Fruit fly (Drosophila melanogaster): ENCODE measurements around the gene CG45690.

The CG45690 gene

DNA sequence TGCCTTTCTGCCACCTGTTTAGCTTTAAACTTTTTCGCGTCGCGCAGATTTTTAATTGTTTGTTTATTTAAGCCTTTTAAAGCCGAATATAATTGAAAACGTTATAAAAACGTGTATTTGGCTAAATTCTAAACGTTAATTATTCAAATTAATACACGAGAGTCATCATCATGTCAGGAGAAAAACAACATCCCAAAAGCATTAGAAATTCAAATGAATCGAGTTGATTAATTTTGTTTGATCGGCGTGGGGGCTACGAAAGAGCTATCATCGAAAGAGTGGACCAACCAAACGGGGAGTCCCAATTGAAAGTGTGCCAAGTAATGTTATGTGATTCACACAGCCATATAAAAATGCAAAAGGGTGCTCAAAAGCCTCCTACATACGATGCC is 29.7 kb downstream of the CG45690 start:
- TF ChIP-seq CTCF (optimal IDR thresholded peaks at IDR 0.05) (no peak), CG8478 (optimal IDR thresholded peaks at IDR 0.05) (no peak)

DNA sequence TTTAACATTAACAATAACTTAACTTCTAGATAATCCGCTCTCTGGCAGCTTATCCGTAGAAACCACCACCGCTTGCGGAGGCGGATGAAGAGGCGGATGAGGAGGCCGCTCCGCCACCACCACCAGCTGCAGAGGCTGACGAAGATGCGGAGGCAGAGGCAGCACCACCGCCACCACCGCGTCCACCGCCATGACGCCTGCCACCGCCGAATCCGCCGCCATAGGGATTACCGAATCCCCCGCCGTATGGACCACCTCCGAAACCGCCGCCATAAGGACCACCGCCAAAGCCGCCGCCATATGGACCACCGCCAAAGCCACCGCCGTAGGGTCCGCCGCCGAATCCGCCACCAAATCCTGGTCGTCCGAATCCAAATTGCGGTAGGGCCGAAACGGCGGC is 30.7 kb downstream of the CG45690 start:
- TF ChIP-seq CG8478 (optimal IDR thresholded peaks at IDR 0.05) (no peak), CTCF (optimal IDR thresholded peaks at IDR 0.05) (no peak)

DNA sequence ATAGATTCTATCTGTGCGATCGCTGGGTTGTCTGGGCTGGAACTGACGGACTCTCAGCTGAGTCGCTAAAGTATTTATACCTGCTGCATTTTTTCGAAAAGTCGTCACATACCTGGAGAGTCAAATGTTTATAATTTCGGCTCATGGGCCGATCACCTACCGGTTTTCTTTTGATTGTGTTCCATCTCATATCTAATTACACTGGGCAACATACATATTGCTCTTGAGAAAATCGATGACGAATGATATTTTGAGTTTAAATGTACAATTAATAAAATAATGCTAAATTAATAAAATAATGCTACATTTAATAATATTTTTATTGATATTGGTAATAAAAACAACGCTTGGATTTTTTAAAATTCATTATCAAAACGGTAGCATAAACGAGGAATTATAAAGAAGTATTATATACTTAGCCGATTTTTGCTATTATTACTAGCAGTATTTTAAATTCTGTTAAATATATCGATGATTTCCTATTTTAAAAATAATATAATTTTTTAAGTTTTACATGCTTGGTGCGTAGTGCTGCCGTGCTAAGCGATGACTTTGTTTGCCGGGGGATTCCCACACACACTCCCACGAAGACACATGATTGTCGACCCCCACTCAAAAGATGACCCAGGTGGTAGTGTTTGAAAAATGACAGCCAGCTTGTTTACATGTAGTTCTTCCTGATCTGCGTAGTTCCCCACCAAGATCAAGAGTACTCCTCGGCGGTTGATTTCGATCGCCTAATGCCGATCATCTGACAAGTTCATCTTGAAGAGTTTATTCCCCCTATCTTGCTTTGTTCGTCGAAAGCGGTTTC is 31.3 kb downstream of the CG45690 start, which contains the start of gene CG7294:
TSS of gene CG7294 (minus strand) at position 51 of the 814 bp plus-strand sequence.
- no peak for TF ChIP-seq CG8478 (optimal IDR thresholded peaks at IDR 0.05)
- no peak for TF ChIP-seq CTCF (optimal IDR thresholded peaks at IDR 0.05)

- no peak for TF ChIP-seq CG8478 (optimal IDR thresholded peaks at IDR 0.05)
- no peak for TF ChIP-seq CTCF (optimal IDR thresholded peaks at IDR 0.05)
Observed at dm6 chr2L:10693018-10693417, 34.9 kb downstream of the CG45690 start.

- no peak for TF ChIP-seq CTCF (optimal IDR thresholded peaks at IDR 0.05)
- no peak for TF ChIP-seq CG8478 (optimal IDR thresholded peaks at IDR 0.05)
Observed at dm6 chr2L:10694053-10694618, 36.1 kb downstream of the CG45690 start, which contains the start of gene CG17108. Gene CG17108 (minus strand): TSS chr2L:10694103.

DNA sequence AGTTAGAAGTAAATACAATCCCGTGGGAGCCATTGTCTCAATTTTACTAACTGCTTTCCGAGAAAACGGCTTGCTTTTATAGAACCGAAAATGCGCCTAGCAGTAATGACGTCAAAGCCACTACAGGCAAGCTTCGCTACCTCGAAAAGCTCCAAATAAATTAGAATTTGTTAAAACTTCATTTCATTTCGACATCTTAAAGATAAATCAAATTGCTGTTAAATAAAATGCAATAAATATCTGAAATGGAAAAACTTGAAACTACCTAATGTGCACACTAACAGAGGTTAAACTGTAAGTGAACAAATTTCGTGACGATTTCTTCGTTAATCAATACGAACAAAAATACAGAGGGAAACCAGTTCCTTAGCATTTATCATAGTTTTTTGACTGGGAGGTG is 39.9 kb downstream of the CG45690 start, which contains the start of gene CG7300:
TSS of gene CG7300 (minus strand) at position 52 of the 400 bp plus-strand sequence.
- no peak for TF ChIP-seq CG8478 (optimal IDR thresholded peaks at IDR 0.05)

DNA sequence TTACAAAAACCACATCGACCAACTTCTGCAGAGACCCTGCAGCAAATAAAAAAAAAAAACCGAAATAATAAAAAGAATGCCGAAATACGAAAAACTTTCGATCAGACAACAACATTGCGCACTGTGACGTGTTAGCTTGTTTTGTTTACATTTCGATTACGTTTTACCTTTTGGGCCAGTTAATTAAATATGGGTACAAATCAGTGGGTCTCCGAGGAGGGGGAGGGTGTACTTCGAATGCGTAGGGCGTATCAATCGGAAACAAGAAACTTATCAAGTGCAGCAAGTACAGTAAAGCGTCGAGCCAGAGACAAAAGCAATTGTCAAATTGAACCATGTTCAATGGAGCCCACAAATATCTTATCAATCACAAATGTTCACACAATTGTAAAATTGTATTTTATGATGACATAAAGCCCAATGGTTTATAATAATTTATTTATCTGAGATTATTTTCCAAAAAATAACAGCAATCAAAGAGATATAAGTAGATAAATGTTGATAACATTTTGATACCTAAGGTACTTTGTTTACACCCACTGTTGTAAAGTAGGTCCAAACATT is 43.5 kb downstream of the CG45690 start, which contains the start of gene Lip1:
TSS of gene Lip1 (minus strand) at position 46 of the 564 bp plus-strand sequence.
- TF ChIP-seq CG8478 (optimal IDR thresholded peaks at IDR 0.05): no peak
- no peak for TF ChIP-seq CTCF (optimal IDR thresholded peaks at IDR 0.05)

DNA sequence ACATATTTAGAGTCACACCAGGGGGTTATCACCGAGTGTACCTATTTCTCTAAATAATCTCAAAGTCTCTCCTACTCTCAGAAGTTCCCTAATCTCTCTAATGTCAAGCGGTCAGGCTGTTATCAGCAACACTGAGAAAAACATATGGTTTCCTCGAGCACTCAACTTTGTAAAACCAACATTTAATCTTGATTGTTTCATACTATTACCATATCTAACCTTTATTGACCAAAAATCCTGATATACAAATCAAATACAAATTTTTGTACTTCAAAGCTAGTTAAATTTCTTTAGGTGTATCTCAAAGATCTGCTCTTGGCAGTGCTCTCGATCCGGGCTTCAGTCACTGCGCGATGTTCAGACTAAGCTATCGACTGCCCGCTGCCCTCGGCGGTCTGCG is 45.2 kb downstream of the CG45690 start, which contains the start of gene CG6415:
TSS of gene CG6415 (plus strand) at position 341 of the 400 bp plus-strand sequence.
- TF ChIP-seq CTCF (optimal IDR thresholded peaks at IDR 0.05): no peak
- TF ChIP-seq CG8478 (optimal IDR thresholded peaks at IDR 0.05): no peak

DNA sequence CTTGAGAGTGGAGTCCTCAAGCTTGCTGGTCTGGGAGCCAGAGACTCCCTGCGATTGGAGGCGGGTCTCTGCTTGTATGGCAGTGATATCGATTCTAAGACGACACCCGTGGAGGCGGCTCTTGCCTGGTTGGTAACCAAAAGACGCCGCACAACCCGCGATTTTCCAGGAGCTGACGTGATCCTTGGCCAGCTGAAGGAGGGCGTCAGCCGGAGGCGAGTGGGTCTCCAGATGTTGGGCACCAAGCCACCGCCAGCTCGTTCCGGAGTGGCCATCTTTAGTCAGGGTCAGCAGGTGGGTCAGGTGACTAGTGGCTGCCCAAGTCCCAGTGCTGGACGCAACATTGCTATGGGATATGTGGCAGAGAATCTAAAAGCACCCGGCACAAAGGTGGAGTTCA is 46.3 kb downstream of the CG45690 start:
- TF ChIP-seq CTCF (optimal IDR thresholded peaks at IDR 0.05): no peak
- no peak for TF ChIP-seq CG8478 (optimal IDR thresholded peaks at IDR 0.05)

- TF ChIP-seq CTCF (optimal IDR thresholded peaks at IDR 0.05): no peak
- TF ChIP-seq CG8478 (optimal IDR thresholded peaks at IDR 0.05): no peak
Observed at dm6 chr2L:10706267-10706666, 48.2 kb downstream of the CG45690 start.

DNA sequence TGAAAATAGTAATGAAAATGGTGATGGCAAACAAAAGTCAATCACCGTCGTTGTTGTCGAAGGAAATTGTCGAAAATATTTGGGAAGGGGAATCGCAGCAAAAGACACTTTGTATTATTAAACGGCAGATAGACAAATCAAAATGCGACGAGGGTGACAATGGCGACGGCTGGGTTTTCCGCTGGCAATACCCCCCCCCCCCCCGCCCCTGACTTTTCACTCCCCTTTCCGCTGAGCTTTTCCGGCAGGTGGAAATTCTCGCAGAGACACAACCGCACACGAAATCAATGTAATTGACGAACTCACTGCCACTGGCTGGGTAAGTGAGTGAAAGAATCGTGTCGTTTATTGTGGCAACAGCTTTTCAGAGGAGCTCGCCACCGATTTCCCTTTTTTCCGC is 50.0 kb downstream of the CG45690 start:
- TF ChIP-seq CTCF (optimal IDR thresholded peaks at IDR 0.05) (no peak), CG8478 (optimal IDR thresholded peaks at IDR 0.05) (no peak)

Measured in S2 (cell line).